Fruit fly (Drosophila melanogaster): ENCODE data around the gene usp.

The usp gene

DNA sequence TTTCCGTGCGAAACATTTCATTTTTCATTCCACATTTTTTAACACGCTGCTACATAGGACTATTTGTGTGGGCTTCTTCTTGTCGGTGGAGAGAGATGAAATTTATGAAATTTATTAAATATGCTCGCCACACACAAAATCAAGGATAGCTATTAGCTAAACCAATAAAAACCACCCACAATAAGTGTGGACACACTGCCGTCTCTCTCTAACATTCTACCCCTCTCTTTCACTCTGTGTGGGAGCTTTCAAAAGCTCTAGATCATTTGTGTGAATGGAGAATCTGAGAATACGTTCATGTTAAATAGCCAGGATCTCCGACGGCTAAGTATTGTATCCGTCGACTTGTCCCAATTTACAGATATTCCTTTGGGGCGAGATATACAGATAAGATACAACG is 4.5 kb downstream of the usp start:
- TF ChIP-seq vri (GFP tag; optimal IDR thresholded peaks at IDR 0.05) (no peak), OdsH (GFP tag; optimal IDR thresholded peaks at IDR 0.05) (no peak), esn (GFP tag; optimal IDR thresholded peaks at IDR 0.05) (no peak), Hr39 (GFP tag; optimal IDR thresholded peaks at IDR 0.05) (no peak), CG3919 (GFP tag; optimal IDR thresholded peaks at IDR 0.05) (no peak), dsx (GFP tag; optimal IDR thresholded peaks at IDR 0.05; ENCODE audit: poor library complexity, severe bottlenecking) (no peak), CG16779 (tag; optimal IDR thresholded peaks at IDR 0.05) (no peak), CG1621 (tag; optimal IDR thresholded peaks at IDR 0.05) (no peak), Eip93F (GFP tag; optimal IDR thresholded peaks at IDR 0.05) (no peak), CG3032 (tag; optimal IDR thresholded peaks at IDR 0.05) (no peak), Ets21C (GFP tag; optimal IDR thresholded peaks at IDR 0.05) (no peak), Gug (GFP tag; IDR thresholded peaks at IDR 0.05) (no peak), Sox102F (GFP tag; optimal IDR thresholded peaks at IDR 0.05) (no peak)

DNA sequence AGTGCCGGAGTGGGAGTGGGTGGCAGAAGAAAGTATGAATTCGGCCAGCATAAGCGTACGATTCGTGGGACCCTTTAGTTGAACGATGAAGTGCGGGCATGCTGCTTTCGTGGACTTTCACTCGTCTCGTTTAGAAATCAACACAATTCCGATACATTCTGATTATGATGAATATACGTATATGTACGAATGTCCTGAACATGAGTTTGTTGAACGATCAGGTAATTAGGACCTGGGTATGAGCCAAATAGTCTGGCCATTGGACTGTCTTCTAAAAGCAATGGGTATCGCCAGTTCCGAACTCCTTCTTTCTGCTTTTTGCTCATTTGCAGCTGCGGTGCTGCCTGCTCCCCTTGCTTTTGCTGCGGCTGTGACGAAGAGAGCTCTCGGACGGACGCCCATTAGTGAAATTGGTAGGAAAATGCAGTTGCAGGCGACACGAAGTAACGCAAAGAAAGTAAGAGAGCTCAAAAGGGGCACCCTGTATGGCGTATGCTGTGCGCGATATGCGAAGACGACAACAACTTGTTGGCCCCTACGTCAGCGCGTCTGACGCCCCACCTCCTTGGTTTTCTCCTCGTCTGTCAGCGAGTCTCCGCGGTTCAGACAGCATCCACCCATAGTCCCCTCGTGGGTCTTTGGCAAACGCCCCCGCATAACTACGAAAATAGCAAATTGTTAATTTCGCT is 5.2 kb downstream of the usp start:
- TF ChIP-seq CG8632 (GFP tag; optimal IDR thresholded peaks at IDR 0.05) (no peak), topi (GFP tag; optimal IDR thresholded peaks at IDR 0.05) (peak; percentile 40), CG10669 (GFP tag; optimal IDR thresholded peaks at IDR 0.05) (no peak), CG11902 (GFP tag; optimal IDR thresholded peaks at IDR 0.05) (no peak), CG9139 (GFP tag; optimal IDR thresholded peaks at IDR 0.05) (no peak), pdm3 (GFP tag; optimal IDR thresholded peaks at IDR 0.05) (peak; percentile 23), CG10631 (GFP tag; optimal IDR thresholded peaks at IDR 0.05) (no peak), eg (GFP tag; IDR thresholded peaks at IDR 0.05) (no peak), spab (GFP tag; optimal IDR thresholded peaks at IDR 0.05) (no peak), dsx (GFP tag; optimal IDR thresholded peaks at IDR 0.05; ENCODE audit: poor library complexity, severe bottlenecking) (no peak), ss (GFP tag; optimal IDR thresholded peaks at IDR 0.05) (no peak), CG7368 (GFP tag; optimal IDR thresholded peaks at IDR 0.05) (no peak), CG8319 (GFP tag; optimal IDR thresholded peaks at IDR 0.05) (no peak), Ets96B (tag; optimal IDR thresholded peaks at IDR 0.05) (no peak), Blimp-1 (GFP tag; optimal IDR thresholded peaks at IDR 0.05) (peak; percentile 7), CG3032 (tag; optimal IDR thresholded peaks at IDR 0.05) (no peak), Met (GFP tag; optimal IDR thresholded peaks at IDR 0.05) (peak; percentile 53), Smox (GFP tag; optimal IDR thresholded peaks at IDR 0.05) (peak; percentile 0), Gug (GFP tag; IDR thresholded peaks at IDR 0.05) (no peak), Eip78C (GFP tag) (peak; percentile 81), Sox15 (GFP tag; optimal IDR thresholded peaks at IDR 0.05) (no peak), achi (GFP tag; optimal IDR thresholded peaks at IDR 0.05) (peak; percentile 8), Sox102F (GFP tag; optimal IDR thresholded peaks at IDR 0.05) (peak; percentile 18), CG31627 (GFP tag; optimal IDR thresholded peaks at IDR 0.05) (peak; percentile 44), CG11762 (GFP tag; optimal IDR thresholded peaks at IDR 0.05; ENCODE audit: insufficient read depth) (no peak), CG1621 (tag; optimal IDR thresholded peaks at IDR 0.05) (no peak), net (GFP tag; optimal IDR thresholded peaks at IDR 0.05) (no peak), fkh (GFP tag; optimal IDR thresholded peaks at IDR 0.05) (no peak), CG8119 (GFP tag; IDR thresholded peaks at IDR 0.05) (peak; percentile 38; the same call in 1 of the 3 replicates), fd85E (GFP tag; optimal IDR thresholded peaks at IDR 0.05) (no peak), salr (GFP tag; optimal IDR thresholded peaks at IDR 0.05) (no peak), Lpt (GFP tag; optimal IDR thresholded peaks at IDR 0.05) (peak; percentile 24), CG11294 (GFP tag; IDR thresholded peaks at IDR 0.05) (no peak), vri (GFP tag; optimal IDR thresholded peaks at IDR 0.05) (no peak), CG15336 (GFP tag; IDR thresholded peaks at IDR 0.05) (peak; percentile 24; the same call in 1 of the 2 replicates), Eip93F (GFP tag; optimal IDR thresholded peaks at IDR 0.05) (no peak), Sox14 (GFP tag; optimal IDR thresholded peaks at IDR 0.05) (peak; percentile 28), OdsH (GFP tag; optimal IDR thresholded peaks at IDR 0.05) (peak; percentile 34), CG6163 (GFP tag; IDR thresholded peaks at IDR 0.05) (no peak), CG6808 (GFP tag; optimal IDR thresholded peaks at IDR 0.05) (peak; percentile 15), acj6 (GFP tag; optimal IDR thresholded peaks at IDR 0.05) (peak; percentile 19), fd59A (GFP tag; optimal IDR thresholded peaks at IDR 0.05) (no peak), CG3919 (GFP tag; optimal IDR thresholded peaks at IDR 0.05) (peak; percentile 29), CG6792 (GFP tag; optimal IDR thresholded peaks at IDR 0.05) (no peak)
